Fruit fly (Drosophila melanogaster) whole organism, adult: Measurements from ENCODE around the gene CG12519.

ENCODE experiments used
- CG12768 ChIP-seq: fragments of 200-800 bp; sonication (Bioruptor generic); optimal IDR thresholded peaks from 2 replicates; lab custom pipeline; 2017; ENCODE audit warnings: missing biosample characterization, missing genetic modification characterization, mild to moderate bottlenecking, moderate library complexity, missing genetic modification reagents
- CG1620 ChIP-seq: fragments of 200-800 bp; sonication (Bioruptor generic); optimal IDR thresholded peaks from 2 replicates; lab custom pipeline; 2016; ENCODE audit warnings: missing biosample characterization, missing genetic modification characterization
- CG33017 ChIP-seq: fragments of 200-800 bp; sonication (Bioruptor generic); optimal IDR thresholded peaks from 2 replicates; lab custom pipeline; 2018; ENCODE audit warnings: missing biosample characterization, mild to moderate bottlenecking, missing genetic modification characterization, moderate library complexity
- CG7045 ChIP-seq: fragments of 200-800 bp; sonication (Bioruptor generic); optimal IDR thresholded peaks from 2 replicates; lab custom pipeline; 2017; ENCODE audit warnings: missing biosample characterization, mild to moderate bottlenecking, missing genetic modification characterization
- CG7101 ChIP-seq: fragments of 200-800 bp; sonication (Bioruptor generic); optimal IDR thresholded peaks from 2 replicates; lab custom pipeline; 2018; ENCODE audit warnings: missing biosample characterization, mild to moderate bottlenecking, missing genetic modification characterization, moderate library complexity
- Mnt ChIP-seq: fragments of 200-800 bp; sonication (Bioruptor generic); optimal IDR thresholded peaks from 2 replicates; lab custom pipeline; 2016; ENCODE audit warnings: missing biosample characterization, mild to moderate bottlenecking, missing genetic modification characterization
- bab1 ChIP-seq: fragments of 200-800 bp; sonication (Bioruptor generic); optimal IDR thresholded peaks from 3 replicates; lab custom pipeline; 2019; ENCODE audit warnings: missing biosample characterization, mild to moderate bottlenecking, missing genetic modification characterization, moderate library complexity
- cic ChIP-seq: fragments of 200-800 bp; sonication (Bioruptor generic); optimal IDR thresholded peaks from 2 replicates; lab custom pipeline; 2017; ENCODE audit warnings: missing biosample characterization, mild to moderate bottlenecking, missing genetic modification characterization, moderate library complexity
- kay ChIP-seq: fragments of 200-800 bp; sonication (Bioruptor generic); peaks from one replicate; lab custom pipeline; 2016; ENCODE audit warnings: missing biosample characterization, missing genetic modification characterization, borderline replicate concordance
- ovo ChIP-seq: fragments of 200-800 bp; sonication (Bioruptor generic); optimal IDR thresholded peaks from 2 replicates; lab custom pipeline; 2016; ENCODE audit warnings: missing biosample characterization, missing genetic modification characterization
- pad ChIP-seq: fragments of 200-800 bp; sonication (Bioruptor generic); optimal IDR thresholded peaks from 3 replicates; lab custom pipeline; 2017; ENCODE audit warnings: missing biosample characterization, missing genetic modification characterization, mild to moderate bottlenecking, moderate library complexity, missing genetic modification reagents
- tj ChIP-seq: fragments of 200-800 bp; sonication (Bioruptor generic); optimal IDR thresholded peaks from 3 replicates; lab custom pipeline; 2017; ENCODE audit warnings: missing biosample characterization, mild to moderate bottlenecking, missing genetic modification characterization, moderate library complexity

DNA sequence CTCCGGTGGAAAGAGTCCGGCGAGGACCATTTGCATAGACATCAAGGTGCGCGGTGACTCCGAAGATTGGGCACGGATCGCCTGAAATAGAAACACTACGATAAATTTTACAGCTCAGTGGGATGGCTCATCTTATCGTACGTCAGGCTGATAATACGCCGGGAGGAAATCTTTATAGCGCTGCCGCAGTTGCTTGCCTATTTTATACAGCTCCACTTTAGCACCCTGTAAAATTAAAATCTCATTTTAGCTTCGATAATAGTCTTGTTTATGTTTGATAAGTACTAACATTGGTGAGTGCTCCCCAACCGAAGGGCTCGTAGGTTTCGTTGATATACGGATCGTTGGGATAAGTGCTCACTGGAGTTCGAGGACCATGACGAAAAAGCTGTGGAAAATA lies 27.0 kb downstream of the CG12519 start:
- TF ChIP-seq CG33017 (tag; lab: Kevin White, UChicago), result no peak
- TF ChIP-seq CG7045, result peak; percentile 66
- no peak for TF ChIP-seq CG12768 (GFP tag; lab: Kevin White, UChicago)
- TF ChIP-seq cic (GFP tag; lab: Kevin White, UChicago), result no peak
- TF ChIP-seq CG1620 (GFP tag; lab: Kevin White, UChicago), result no peak
- TF ChIP-seq tj (GFP tag; lab: Kevin White, UChicago), result no peak
- TF ChIP-seq pad (GFP tag; lab: Kevin White, UChicago), result no peak
- no peak for TF ChIP-seq bab1
- no peak for TF ChIP-seq ovo
- no peak for TF ChIP-seq kay (GFP tag; lab: Kevin White, UChicago)
- no peak for TF ChIP-seq Mnt (GFP tag; lab: Kevin White, UChicago)
- TF ChIP-seq CG7101 (tag; lab: Kevin White, UChicago), result no peak
